Fruit fly (Drosophila melanogaster) whole organism, embryonic: ENCODE results near the gene Eip63F-1.
A peak's percentile ranks its signal among the peaks of the same experiment; 100 is the strongest.

Experiments used
- Adf1 ChIP-seq: fragments of 200-800 bp; sonication (Bioruptor generic); IDR thresholded peaks from 2 replicates; pipeline ENCODE4 v1.3.6; 2022; ENCODE audit warnings: missing biosample characterization, missing genetic modification characterization
- Aef1 ChIP-seq: fragments of 200-800 bp; sonication (Bioruptor generic); IDR thresholded peaks from 3 replicates; pipeline ENCODE4 v1.3.6; 2022; ENCODE audit warnings: missing biosample characterization, missing genetic modification characterization
- Bdp1 ChIP-seq: fragments of 200-800 bp; sonication (Bioruptor generic); optimal IDR thresholded peaks from 3 replicates; lab custom pipeline; 2016; ENCODE audit warnings: missing biosample characterization, missing genetic modification characterization
- CG10431 ChIP-seq: fragments of 200-800 bp; sonication (Bioruptor generic); optimal IDR thresholded peaks from 3 replicates; lab custom pipeline; 2018; ENCODE audit warnings: missing biosample characterization, mild to moderate bottlenecking, missing genetic modification characterization
- CG10654 ChIP-seq: fragments of 200-800 bp; sonication (Bioruptor generic); optimal IDR thresholded peaks from 2 replicates; lab custom pipeline; 2016; ENCODE audit warnings: missing biosample characterization, missing genetic modification characterization
- CG11723 ChIP-seq: fragments of 200-800 bp; sonication (Bioruptor generic); optimal IDR thresholded peaks from 2 replicates; lab custom pipeline; 2017; ENCODE audit warnings: missing biosample characterization, mild to moderate bottlenecking, missing genetic modification characterization
- CG12659 ChIP-seq: fragments of 200-800 bp; sonication (Bioruptor generic); optimal IDR thresholded peaks from 3 replicates; lab custom pipeline; 2017; ENCODE audit warnings: mild to moderate bottlenecking, missing biosample characterization, missing genetic modification reagents, missing genetic modification characterization
- CG14441 ChIP-seq: fragments of 200-800 bp; sonication (Bioruptor generic); IDR thresholded peaks from 2 replicates; pipeline ENCODE4 v1.3.6; 2022; ENCODE audit warnings: missing biosample characterization, missing genetic modification characterization
- CG16813 ChIP-seq: fragments of 200-800 bp; sonication (Bioruptor generic); IDR thresholded peaks from 3 replicates; pipeline ENCODE4 v1.3.6; 2022; ENCODE audit warnings: missing biosample characterization, missing genetic modification characterization; ENCODE audit not compliant: partially characterized antibody
- CG16863 ChIP-seq: fragments of 200-800 bp; sonication (Bioruptor generic); optimal IDR thresholded peaks from 3 replicates; lab custom pipeline; 2016; ENCODE audit warnings: missing biosample characterization, missing genetic modification characterization
- CG17328 ChIP-seq: fragments of 200-800 bp; sonication (Bioruptor generic); IDR thresholded peaks from 2 replicates; pipeline ENCODE4 v1.3.6; 2022; ENCODE audit warnings: missing biosample characterization, missing genetic modification characterization
- CG2202 ChIP-seq: fragments of 200-800 bp; sonication (Bioruptor generic); optimal IDR thresholded peaks from 2 replicates; lab custom pipeline; 2018; ENCODE audit warnings: missing biosample characterization, mild to moderate bottlenecking, missing genetic modification characterization
- CG3163 ChIP-seq: fragments of 200-800 bp; sonication (Bioruptor generic); optimal IDR thresholded peaks from 3 replicates; lab custom pipeline; 2016; ENCODE audit warnings: missing biosample characterization, missing genetic modification characterization
- CG3726 ChIP-seq: fragments of 200-800 bp; sonication (Bioruptor generic); IDR thresholded peaks from 3 replicates; pipeline ENCODE4, ENCODE4 v1.3.6; 2022; ENCODE audit warnings: missing biosample characterization, missing genetic modification characterization
- CG3838 ChIP-seq: fragments of 200-800 bp; sonication (Bioruptor generic); optimal IDR thresholded peaks from 3 replicates; lab custom pipeline; 2016; ENCODE audit warnings: missing biosample characterization, missing genetic modification characterization
- CG4854 ChIP-seq: fragments of 200-800 bp; sonication (Bioruptor generic); optimal IDR thresholded peaks from 2 replicates; lab custom pipeline; 2016; ENCODE audit warnings: missing biosample characterization, missing genetic modification characterization, inconsistent platforms
- CG6272 ChIP-seq: fragments of 200-800 bp; sonication (Bioruptor generic); IDR thresholded peaks from 2 replicates; pipeline ENCODE4 v1.3.6; 2022; ENCODE audit warnings: missing biosample characterization, missing genetic modification characterization
- CG9437 ChIP-seq: fragments of 200-800 bp; sonication (Bioruptor generic); optimal IDR thresholded peaks from 2 replicates; lab custom pipeline; 2018; ENCODE audit warnings: missing biosample characterization, mild to moderate bottlenecking, missing genetic modification characterization
- CrebB ChIP-seq: fragments of 200-800 bp; sonication (Bioruptor generic); optimal IDR thresholded peaks from 3 replicates; lab custom pipeline; 2018; ENCODE audit warnings: missing biosample characterization, mild to moderate bottlenecking, missing genetic modification characterization
- Deaf1 ChIP-seq: fragments of 200-800 bp; optimal IDR thresholded peaks from 3 replicates; lab custom pipeline; 2019; ENCODE audit warnings: missing biosample characterization, mild to moderate bottlenecking, missing genetic modification characterization, moderate library complexity
- Dip3 ChIP-seq: fragments of 200-800 bp; sonication (Bioruptor generic); optimal IDR thresholded peaks from 3 replicates; lab custom pipeline; 2016; ENCODE audit warnings: missing biosample characterization, missing genetic modification characterization
- Fer1 ChIP-seq: fragments of 200-800 bp; sonication (Bioruptor generic); optimal IDR thresholded peaks from 2 replicates; lab custom pipeline; 2017; ENCODE audit warnings: missing biosample characterization, mild to moderate bottlenecking, missing genetic modification characterization
- HLH3B ChIP-seq: fragments of 200-800 bp; sonication (Bioruptor generic); IDR thresholded peaks from 2 replicates; pipeline ENCODE4 v1.3.6; 2022; ENCODE audit warnings: missing biosample characterization, missing genetic modification characterization
- HmgZ ChIP-seq: fragments of 200-800 bp; sonication (Bioruptor generic); optimal IDR thresholded peaks from 2 replicates; lab custom pipeline; 2018; ENCODE audit warnings: missing biosample characterization, mild to moderate bottlenecking, missing genetic modification characterization
- Hr78 ChIP-seq, 2 experiments: fragments of 200-800 bp in 1 of 2; fragments of >200 bp in 1 of 2; sonication (Bioruptor generic) in 1 of 2; optimal IDR thresholded peaks; 2 replicates each; lab custom pipeline; 2017 to 2019; ENCODE audit warnings: missing biosample characterization in 2 of 2, missing genetic modification characterization in 2 of 2, mild to moderate bottlenecking in 1 of 2, moderate library complexity in 1 of 2
- Med ChIP-seq: fragments of 200-800 bp; sonication (Bioruptor generic); peaks from one replicate; lab custom pipeline; 2016; ENCODE audit warnings: missing biosample characterization, missing genetic modification characterization, mild to moderate bottlenecking, inconsistent platforms, moderate library complexity
- Poxn ChIP-seq: fragments of 200-800 bp; sonication (Bioruptor generic); IDR thresholded peaks from 2 replicates; pipeline ENCODE4 v1.3.6; 2022; ENCODE audit warnings: missing biosample characterization, missing genetic modification characterization
- Rfx ChIP-seq: fragments of 200-800 bp; sonication (Bioruptor generic); IDR thresholded peaks from 2 replicates; pipeline ENCODE4 v1.3.6; 2022; ENCODE audit warnings: missing biosample characterization, missing genetic modification characterization
- Side ChIP-seq: fragments of 200-800 bp; sonication (Bioruptor generic); optimal IDR thresholded peaks from 2 replicates; lab custom pipeline; 2016; ENCODE audit warnings: missing biosample characterization, missing genetic modification characterization
- Taf1 ChIP-seq: fragments of 200-800 bp; sonication (Bioruptor generic); IDR thresholded peaks from 2 replicates; pipeline ENCODE4 v1.3.6; 2022; ENCODE audit warnings: missing biosample characterization, missing genetic modification characterization
- abd-A ChIP-seq: fragments of 200-800 bp; sonication (Bioruptor generic); optimal IDR thresholded peaks from 3 replicates; lab custom pipeline; 2019; ENCODE audit warnings: missing biosample characterization, mild to moderate bottlenecking, missing genetic modification characterization, moderate library complexity
- az2 ChIP-seq: fragments of 200-800 bp; sonication (Bioruptor generic); optimal IDR thresholded peaks from 3 replicates; lab custom pipeline; 2016; ENCODE audit warnings: missing biosample characterization, missing genetic modification characterization
- corto ChIP-seq: fragments of 200-800 bp; sonication (Bioruptor generic); optimal IDR thresholded peaks from 2 replicates; lab custom pipeline; 2016; ENCODE audit warnings: missing biosample characterization, mild to moderate bottlenecking, missing genetic modification characterization, moderate library complexity
- dimm ChIP-seq: fragments of 200-800 bp; sonication (Bioruptor generic); IDR thresholded peaks from 2 replicates; pipeline ENCODE4 v1.3.6; 2022; ENCODE audit warnings: missing biosample characterization, missing genetic modification characterization
- emc ChIP-seq: fragments of 200-800 bp; sonication (Bioruptor generic); optimal IDR thresholded peaks from 2 replicates; lab custom pipeline; 2016; ENCODE audit warnings: missing biosample characterization, missing genetic modification characterization
- ems ChIP-seq: fragments of 200-800 bp; sonication (Bioruptor generic); optimal IDR thresholded peaks from 3 replicates; lab custom pipeline; 2016; ENCODE audit warnings: missing biosample characterization, missing genetic modification characterization
- eyg ChIP-seq: fragments of 200-800 bp; sonication (Bioruptor generic); optimal IDR thresholded peaks from 3 replicates; lab custom pipeline; 2016; ENCODE audit warnings: missing biosample characterization, missing genetic modification characterization
- fd3F ChIP-seq: fragments of 200-800 bp; sonication (Bioruptor generic); optimal IDR thresholded peaks from 2 replicates; lab custom pipeline; 2018; ENCODE audit warnings: missing biosample characterization, mild to moderate bottlenecking, missing genetic modification characterization, moderate library complexity
- grn ChIP-seq: fragments of 200-800 bp; sonication (Bioruptor generic); optimal IDR thresholded peaks from 3 replicates; lab custom pipeline; 2017; ENCODE audit warnings: missing biosample characterization, missing genetic modification characterization
- gsb ChIP-seq: fragments of 200-800 bp; sonication (Bioruptor generic); IDR thresholded peaks from 2 replicates; pipeline ENCODE4 v1.3.6; 2022; ENCODE audit warnings: missing biosample characterization, missing genetic modification characterization
- gsb-n ChIP-seq: fragments of 200-800 bp; sonication (Bioruptor generic); optimal IDR thresholded peaks from 3 replicates; lab custom pipeline; 2018; ENCODE audit warnings: missing biosample characterization, mild to moderate bottlenecking, missing genetic modification characterization
- gt ChIP-seq: fragments of 200-800 bp; sonication (Bioruptor generic); IDR thresholded peaks from 2 replicates; pipeline ENCODE4 v1.3.6; 2022; ENCODE audit warnings: missing biosample characterization, missing genetic modification characterization
- h ChIP-seq: fragments of >200 bp; optimal IDR thresholded peaks from 2 replicates; lab custom pipeline; 2017
- hbn ChIP-seq: fragments of 200-800 bp; sonication (Bioruptor generic); IDR thresholded peaks from 2 replicates; pipeline ENCODE4 v1.3.6; 2022; ENCODE audit warnings: missing biosample characterization, missing genetic modification characterization; ENCODE audit not compliant: partially characterized antibody
- ken ChIP-seq: fragments of 200-800 bp; sonication (Bioruptor generic); IDR thresholded peaks from 3 replicates; pipeline ENCODE4 v1.3.6; 2022; ENCODE audit warnings: missing biosample characterization, missing genetic modification characterization
- mirr ChIP-seq: fragments of 200-800 bp; sonication (Bioruptor generic); optimal IDR thresholded peaks from 3 replicates; lab custom pipeline; 2018; ENCODE audit warnings: missing biosample characterization, mild to moderate bottlenecking, missing genetic modification characterization
- mld ChIP-seq: fragments of 200-800 bp; sonication (Bioruptor generic); IDR thresholded peaks from 3 replicates; pipeline ENCODE4 v1.3.6; 2022; ENCODE audit warnings: missing biosample characterization, missing genetic modification characterization; ENCODE audit not compliant: partially characterized antibody
- otp ChIP-seq: fragments of 200-800 bp; sonication (Bioruptor generic); IDR thresholded peaks from 3 replicates; pipeline ENCODE4, ENCODE4 v1.3.6; 2022; ENCODE audit warnings: missing biosample characterization, missing genetic modification characterization
- sc ChIP-seq, 3 experiments: fragments of >200 bp in 2 of 3; fragments of 200-800 bp in 1 of 3; sonication (Bioruptor generic) in 1 of 3; optimal IDR thresholded peaks; 2 replicates in 2 of 3; 3 replicates in 1 of 3; lab custom pipeline; 2017; ENCODE audit warnings: mild to moderate bottlenecking in 1 of 3, missing biosample characterization in 1 of 3, missing genetic modification characterization in 1 of 3, missing genetic modification reagents in 1 of 3
- shn ChIP-seq: fragments of 200-800 bp; sonication (Bioruptor generic); optimal IDR thresholded peaks from 3 replicates; lab custom pipeline; 2016; ENCODE audit warnings: missing biosample characterization, missing genetic modification characterization
- tin ChIP-seq: fragments of 200-800 bp; sonication (Bioruptor generic); optimal IDR thresholded peaks from 3 replicates; lab custom pipeline; 2016; ENCODE audit warnings: missing biosample characterization, missing genetic modification characterization

Eip63F-1 gene

DNA sequence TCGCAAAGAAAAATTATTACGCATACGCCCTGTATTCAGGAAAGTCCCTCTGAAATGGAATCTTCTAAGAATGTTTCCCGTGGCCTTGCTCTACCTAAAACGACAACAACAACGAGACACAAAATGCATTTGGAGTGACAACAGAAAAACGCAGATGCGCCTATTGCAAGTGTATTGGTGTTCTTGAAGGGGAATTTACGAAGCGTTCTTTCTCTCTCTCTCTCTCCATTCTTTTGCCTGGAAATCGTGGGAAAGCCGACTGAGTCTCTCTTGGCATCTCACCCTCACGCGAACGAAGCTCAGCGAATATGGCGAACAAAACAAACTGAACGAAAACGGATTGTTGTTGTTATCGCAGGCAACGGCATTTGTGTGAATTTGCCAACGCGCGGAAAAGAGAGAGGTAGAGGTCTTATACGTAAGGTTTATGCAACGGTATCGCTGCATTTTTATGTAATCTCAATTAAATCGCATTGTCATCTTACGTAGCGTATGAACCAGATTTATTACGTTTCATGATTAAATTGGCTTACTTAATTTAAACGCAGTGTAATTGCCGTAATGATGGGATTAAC, 9.1 kb downstream of the Eip63F-1 start (continued):
- TF ChIP-seq Taf1 (GFP tag; lab: Robert Waterston, UW) (no peak), hbn (no peak), CG17328 (no peak), az2 (no peak), CG9437 (GFP tag; lab: Kevin White, UChicago) (no peak), Bdp1 (GFP tag; lab: Kevin White, UChicago) (no peak), CG14441 (no peak), CG10654 (no peak), CG6272 (GFP tag; lab: Robert Waterston, UW) (no peak), otp (no peak), Hr78 (GFP tag; optimal IDR thresholded peaks at IDR 0.05; lab: Kevin White, UChicago) (no peak), eyg (GFP tag; lab: Kevin White, UChicago) (no peak), CG16813 (GFP tag; lab: Robert Waterston, UW) (no peak)

DNA sequence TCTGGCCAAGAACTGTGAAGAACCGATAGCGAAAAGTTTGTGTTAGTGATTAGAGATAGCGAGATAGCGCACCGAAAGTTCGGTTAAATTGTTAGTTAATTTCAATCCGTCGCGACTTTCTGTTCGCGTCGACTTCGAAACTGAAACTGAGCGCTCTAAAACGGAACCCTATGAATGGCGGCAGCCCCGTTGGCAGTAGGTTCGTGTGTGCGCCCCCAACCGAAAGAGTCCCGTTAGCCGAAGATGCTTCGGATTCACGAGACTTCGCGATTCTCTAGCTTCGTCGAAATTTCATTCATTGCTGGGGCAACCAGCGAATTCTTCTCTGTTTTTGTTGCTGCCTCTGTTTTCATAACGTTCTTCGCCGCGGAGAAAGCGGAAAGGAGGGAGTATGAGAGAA, 9.9 kb downstream of the Eip63F-1 start:
- TF ChIP-seq emc: no peak
- peak; percentile 36; the same call in 1 of the 2 replicates for TF ChIP-seq Rfx (GFP tag; lab: Robert Waterston, UW)
- no peak for TF ChIP-seq ken
- no peak for TF ChIP-seq mld
- TF ChIP-seq fd3F (GFP tag; lab: Kevin White, UChicago): no peak
- no peak for TF ChIP-seq CG3163 (GFP tag; lab: Kevin White, UChicago)
- TF ChIP-seq abd-A (tag; lab: Kevin White, UChicago): peak; percentile 29
- peak; percentile 37 for TF ChIP-seq HmgZ
- no peak for TF ChIP-seq gt
- TF ChIP-seq mirr (GFP tag; lab: Kevin White, UChicago): peak; percentile 2
- TF ChIP-seq gsb-n (tag; lab: Kevin White, UChicago): no peak
- TF ChIP-seq gsb (GFP tag; lab: Robert Waterston, UW): no peak
- no peak for TF ChIP-seq Side (GFP tag; lab: Kevin White, UChicago)
- TF ChIP-seq CG11723 (GFP tag; lab: Kevin White, UChicago): no peak
- peak; percentile 8 for TF ChIP-seq Fer1 (GFP tag; lab: Kevin White, UChicago)
- TF ChIP-seq CG10431: no peak
- TF ChIP-seq CG17328: no peak
- TF ChIP-seq dimm: no peak
- no peak for TF ChIP-seq ems (GFP tag; lab: Kevin White, UChicago)
- peak; percentile 21 for TF ChIP-seq grn (GFP tag; lab: Kevin White, UChicago)
- TF ChIP-seq CrebB (tag; lab: Kevin White, UChicago): no peak
- no peak for TF ChIP-seq sc (optimal IDR thresholded peaks at IDR 0.05; lab: Kevin White, UChicago)
- no peak for TF ChIP-seq sc (GFP tag; optimal IDR thresholded peaks at IDR 0.05; lab: Kevin White, UChicago)
- TF ChIP-seq tin (GFP tag; lab: Kevin White, UChicago): no peak
- no peak for TF ChIP-seq CG16863 (GFP tag; lab: Kevin White, UChicago)
- no peak for TF ChIP-seq CG4854 (GFP tag; lab: Kevin White, UChicago)
- no peak for TF ChIP-seq CG3726
- no peak for TF ChIP-seq CG12659
- TF ChIP-seq Poxn (GFP tag; lab: Robert Waterston, UW): no peak
- no peak for TF ChIP-seq shn (GFP tag; lab: Kevin White, UChicago)
- no peak for TF ChIP-seq CG3838 (GFP tag; lab: Kevin White, UChicago)
- TF ChIP-seq h (lab: Kevin White, UChicago): no peak
- no peak for TF ChIP-seq Aef1 (GFP tag; lab: Robert Waterston, UW)
- TF ChIP-seq Adf1 (GFP tag; lab: Robert Waterston, UW): peak; percentile 42; the same call in 1 of the 2 replicates
- peak; percentile 97 for TF ChIP-seq Deaf1 (tag; lab: Kevin White, UChicago)
- TF ChIP-seq corto (GFP tag; lab: Kevin White, UChicago): no peak
- no peak for TF ChIP-seq Dip3 (GFP tag; lab: Kevin White, UChicago)
- no peak for TF ChIP-seq HLH3B
- no peak for TF ChIP-seq CG2202
- peak; percentile 69 for TF ChIP-seq Med (GFP tag; lab: Kevin White, UChicago)
